Fruit fly (Drosophila melanogaster): ENCODE results near the gene CG43703.

CG43703 gene

dm6 chr2L:3781132-3781877 lies 16.0 kb downstream of the CG43703 start (continued):
- TF ChIP-seq chinmo (GFP tag; IDR thresholded peaks at IDR 0.05; ENCODE audit: partially characterized antibody) (peak; percentile 79; the same call in 2 of the 4 replicates), CG16815 (GFP tag; optimal IDR thresholded peaks at IDR 0.05) (no peak), pb (GFP tag; optimal IDR thresholded peaks at IDR 0.05) (no peak), Fer3 (tag; optimal IDR thresholded peaks at IDR 0.05) (no peak), CG31224 (GFP tag; IDR thresholded peaks at IDR 0.05) (no peak), cg (GFP tag; optimal IDR thresholded peaks at IDR 0.05) (no peak), row (GFP tag; IDR thresholded peaks at IDR 0.05) (peak; percentile 62), Ptx1 (GFP tag; IDR thresholded peaks at IDR 0.05) (peak; percentile 65), fd64A (GFP tag; optimal IDR thresholded peaks at IDR 0.05) (no peak), CG10979 (tag; optimal IDR thresholded peaks at IDR 0.05) (no peak), dan (GFP tag; IDR thresholded peaks at IDR 0.05) (no peak), Abd-B (GFP tag; optimal IDR thresholded peaks at IDR 0.05) (no peak), CG4424 (GFP tag; optimal IDR thresholded peaks at IDR 0.05) (no peak), Side (GFP tag; optimal IDR thresholded peaks at IDR 0.05) (no peak), esg (GFP tag; conservative IDR thresholded peaks at IDR 0.05) (peak; percentile 27; the same call in 1 of the 2 replicates), gem (tag; optimal IDR thresholded peaks at IDR 0.05) (peak; percentile 62), CG12769 (tag; optimal IDR thresholded peaks at IDR 0.05) (no peak), CG7963 (GFP tag; IDR thresholded peaks at IDR 0.05; ENCODE audit: partially characterized antibody) (no peak), Aef1 (GFP tag; IDR thresholded peaks at IDR 0.05) (peak; percentile 41; the same call in 2 of the 3 replicates), CG2202 (tag; optimal IDR thresholded peaks at IDR 0.05) (no peak), Taf1 (GFP tag; IDR thresholded peaks at IDR 0.05) (no peak), CG17385 (GFP tag; optimal IDR thresholded peaks at IDR 0.05) (peak; percentile 1), pum (GFP tag; optimal IDR thresholded peaks at IDR 0.05) (no peak), tgo (GFP tag; IDR thresholded peaks at IDR 0.05) (peak; percentile 36; the same call in 1 of the 3 replicates), Dbx (GFP tag; IDR thresholded peaks at IDR 0.05) (no peak), CG6689 (GFP tag; IDR thresholded peaks at IDR 0.05) (peak; percentile 41), kah (GFP tag; optimal IDR thresholded peaks at IDR 0.05) (no peak), pzg (GFP tag; optimal IDR thresholded peaks at IDR 0.05) (no peak), trem (tag; optimal IDR thresholded peaks at IDR 0.05) (no peak), CG4328 (GFP tag; optimal IDR thresholded peaks at IDR 0.05) (no peak), CG15269 (tag; optimal IDR thresholded peaks at IDR 0.05) (peak; percentile 64), sob (GFP tag; IDR thresholded peaks at IDR 0.05) (no peak), mld (GFP tag; IDR thresholded peaks at IDR 0.05; ENCODE audit: partially characterized antibody) (no peak), dm (GFP tag; optimal IDR thresholded peaks at IDR 0.05) (no peak), ewg (GFP tag; optimal IDR thresholded peaks at IDR 0.05) (no peak), sima (GFP tag; optimal IDR thresholded peaks at IDR 0.05) (no peak), CG8924 (tag; optimal IDR thresholded peaks at IDR 0.05) (peak; percentile 29), CG14667 (GFP tag; IDR thresholded peaks at IDR 0.05) (0 out of 2 replicates have a peak, but pooled peaks have one; percentile 10), lbe (GFP tag; optimal IDR thresholded peaks at IDR 0.05) (no peak), zfh1 (GFP tag; IDR thresholded peaks at IDR 0.05) (no peak), CG31365 (tag; optimal IDR thresholded peaks at IDR 0.05) (no peak), Mrtf (GFP tag; IDR thresholded peaks at IDR 0.05) (no peak), bowl (GFP tag; IDR thresholded peaks at IDR 0.05) (no peak), CG3847 (GFP tag; IDR thresholded peaks at IDR 0.05) (no peak), CG4707 (GFP tag; optimal IDR thresholded peaks at IDR 0.05) (no peak), Blimp-1 (GFP tag; optimal IDR thresholded peaks at IDR 0.05) (peak; percentile 8), crol (GFP tag; IDR thresholded peaks at IDR 0.05) (no peak), Nf-YA (GFP tag; IDR thresholded peaks at IDR 0.05) (no peak), Awh (GFP tag; IDR thresholded peaks at IDR 0.05) (0 out of 2 replicates have a peak, but pooled peaks have one; percentile 21), CG8089 (GFP tag; optimal IDR thresholded peaks at IDR 0.05) (no peak)

Data from whole organism, embryonic.